Fruit fly (Drosophila melanogaster) whole organism, pupa: ENCODE results near the gene Ent2.
A peak's percentile ranks its signal among the peaks of the same experiment; 100 is the strongest.

Source experiments
- CG12605 ChIP-seq: fragments of 200-800 bp; sonication (Bioruptor generic); IDR thresholded peaks from 2 replicates; pipeline ENCODE4 v1.3.6; 2022; ENCODE audit warnings: missing biosample characterization, missing genetic modification characterization
- CG9948 ChIP-seq: fragments of 200-800 bp; sonication (Bioruptor generic); optimal IDR thresholded peaks from 2 replicates; lab custom pipeline; 2018; ENCODE audit warnings: missing biosample characterization, mild to moderate bottlenecking, missing genetic modification characterization, moderate library complexity
- D1 ChIP-seq: fragments of 200-800 bp; sonication (Bioruptor generic); optimal IDR thresholded peaks from 2 replicates; lab custom pipeline; 2018; ENCODE audit warnings: missing biosample characterization, mild to moderate bottlenecking, missing genetic modification characterization, moderate library complexity
- EcR ChIP-seq: fragments of 200-800 bp; sonication (Bioruptor generic); optimal IDR thresholded peaks from 3 replicates; lab custom pipeline; 2019; ENCODE audit warnings: missing biosample characterization, missing genetic modification characterization, mild to moderate bottlenecking, moderate library complexity, missing genetic modification reagents

dm6 chr2L:6564955-6565354 is 2.8 kb downstream of the Ent2 start:
- peak; percentile 88 for TF ChIP-seq EcR (GFP tag; lab: Kevin White, UChicago)
- TF ChIP-seq D1: no peak
- TF ChIP-seq CG12605 (GFP tag; lab: Robert Waterston, UW): no peak
- no peak for TF ChIP-seq CG9948 (tag; lab: Kevin White, UChicago)
